Fruit fly (Drosophila melanogaster) whole organism, embryonic: ENCODE measurements around the gene Dnai2.
A peak's percentile ranks its signal among the peaks of the same experiment; 100 is the strongest.

Experiments
- C15 ChIP-seq: fragments of 200-800 bp; sonication (Bioruptor generic); IDR thresholded peaks from 3 replicates; pipeline ENCODE4 v1.3.6; 2022; ENCODE audit warnings: missing biosample characterization, missing genetic modification characterization
- CG10267 ChIP-seq: fragments of 200-800 bp; sonication (Bioruptor generic); optimal IDR thresholded peaks from 2 replicates; lab custom pipeline; 2018; ENCODE audit warnings: missing biosample characterization, mild to moderate bottlenecking, missing genetic modification characterization, moderate library complexity
- CG11504 ChIP-seq: fragments of 200-800 bp; sonication (Bioruptor generic); optimal IDR thresholded peaks from 3 replicates; lab custom pipeline; 2019; ENCODE audit warnings: missing biosample characterization, mild to moderate bottlenecking, missing genetic modification characterization, moderate library complexity
- CG12391 ChIP-seq: fragments of 200-800 bp; sonication (Bioruptor generic); optimal IDR thresholded peaks from 3 replicates; lab custom pipeline; 2018; ENCODE audit warnings: missing biosample characterization, mild to moderate bottlenecking, missing genetic modification characterization, moderate library complexity
- CG13624 ChIP-seq: fragments of 200-800 bp; sonication (Bioruptor generic); optimal IDR thresholded peaks from 2 replicates; lab custom pipeline; 2016; ENCODE audit warnings: missing biosample characterization, missing genetic modification characterization
- CG15011 ChIP-seq: fragments of 200-800 bp; sonication (Bioruptor generic); optimal IDR thresholded peaks from 3 replicates; lab custom pipeline; 2018; ENCODE audit warnings: missing biosample characterization, mild to moderate bottlenecking, missing genetic modification characterization
- CG15514 ChIP-seq: fragments of 200-800 bp; sonication (Bioruptor generic); optimal IDR thresholded peaks from 3 replicates; lab custom pipeline; 2017; ENCODE audit warnings: missing biosample characterization, missing genetic modification characterization, mild to moderate bottlenecking, moderate library complexity, missing genetic modification reagents
- CG16863 ChIP-seq: fragments of 200-800 bp; sonication (Bioruptor generic); optimal IDR thresholded peaks from 3 replicates; lab custom pipeline; 2016; ENCODE audit warnings: missing biosample characterization, missing genetic modification characterization
- CG3995 ChIP-seq: fragments of 200-800 bp; sonication (Bioruptor generic); optimal IDR thresholded peaks from 3 replicates; lab custom pipeline; 2016; ENCODE audit warnings: missing biosample characterization, missing genetic modification characterization
- CG4328 ChIP-seq: fragments of 200-800 bp; sonication (Bioruptor generic); optimal IDR thresholded peaks from 3 replicates; lab custom pipeline; 2017; ENCODE audit warnings: missing biosample characterization, missing genetic modification reagents, missing genetic modification characterization
- CG4707 ChIP-seq: fragments of 200-800 bp; sonication (Bioruptor generic); optimal IDR thresholded peaks from 2 replicates; lab custom pipeline; 2018; ENCODE audit warnings: missing biosample characterization, mild to moderate bottlenecking, missing genetic modification characterization, moderate library complexity
- CG6813 ChIP-seq: fragments of 200-800 bp; sonication (Bioruptor generic); optimal IDR thresholded peaks from 2 replicates; lab custom pipeline; 2017; ENCODE audit warnings: missing biosample characterization, missing genetic modification characterization, mild to moderate bottlenecking, moderate library complexity, missing genetic modification reagents
- CHES-1-like ChIP-seq: fragments of 200-800 bp; sonication (Bioruptor generic); optimal IDR thresholded peaks from 2 replicates; lab custom pipeline; 2016; ENCODE audit warnings: missing biosample characterization, missing genetic modification characterization
- CrebB ChIP-seq: fragments of 200-800 bp; sonication (Bioruptor generic); optimal IDR thresholded peaks from 3 replicates; lab custom pipeline; 2018; ENCODE audit warnings: missing biosample characterization, mild to moderate bottlenecking, missing genetic modification characterization
- D ChIP-seq, 2 experiments: fragments of 200-800 bp in 1 of 2; fragments of >200 bp in 1 of 2; sonication (Bioruptor generic) in 1 of 2; optimal IDR thresholded peaks; 2 replicates in 1 of 2; 3 replicates in 1 of 2; lab custom pipeline; 2017; ENCODE audit warnings: mild to moderate bottlenecking in 1 of 2, missing biosample characterization in 1 of 2, missing genetic modification characterization in 1 of 2, missing genetic modification reagents in 1 of 2
- D19B ChIP-seq: fragments of 200-800 bp; sonication (Bioruptor generic); optimal IDR thresholded peaks from 2 replicates; lab custom pipeline; 2017; ENCODE audit warnings: missing biosample characterization, mild to moderate bottlenecking, missing genetic modification characterization
- Fer1 ChIP-seq: fragments of 200-800 bp; sonication (Bioruptor generic); optimal IDR thresholded peaks from 2 replicates; lab custom pipeline; 2017; ENCODE audit warnings: missing biosample characterization, mild to moderate bottlenecking, missing genetic modification characterization
- GATAe ChIP-seq: fragments of 200-800 bp; sonication (Bioruptor generic); conservative IDR thresholded peaks from 2 replicates; pipeline ENCODE4 v1.3.6; 2022; ENCODE audit warnings: missing biosample characterization, missing genetic modification characterization
- Hr78 ChIP-seq, 2 experiments: fragments of 200-800 bp in 1 of 2; fragments of >200 bp in 1 of 2; sonication (Bioruptor generic) in 1 of 2; optimal IDR thresholded peaks; 2 replicates each; lab custom pipeline; 2017 to 2019; ENCODE audit warnings: missing biosample characterization in 2 of 2, missing genetic modification characterization in 2 of 2, mild to moderate bottlenecking in 1 of 2, moderate library complexity in 1 of 2
- MESR4 ChIP-seq: fragments of 200-800 bp; sonication (Bioruptor generic); optimal IDR thresholded peaks from 2 replicates; lab custom pipeline; 2018; ENCODE audit warnings: missing biosample characterization, mild to moderate bottlenecking, missing genetic modification characterization, moderate library complexity
- Max ChIP-seq: fragments of 200-800 bp; sonication (Bioruptor generic); optimal IDR thresholded peaks from 2 replicates; lab custom pipeline; 2016; ENCODE audit warnings: missing biosample characterization, mild to moderate bottlenecking, missing genetic modification characterization
- Meics ChIP-seq: fragments of 200-800 bp; sonication (Bioruptor generic); optimal IDR thresholded peaks from 2 replicates; lab custom pipeline; 2017; ENCODE audit warnings: missing biosample characterization, mild to moderate bottlenecking, missing genetic modification characterization
- Neu2 ChIP-seq: fragments of 200-800 bp; sonication (Bioruptor generic); optimal IDR thresholded peaks from 3 replicates; lab custom pipeline; 2016; ENCODE audit warnings: missing biosample characterization, missing genetic modification characterization, borderline replicate concordance
- Nf-YA ChIP-seq: fragments of 200-800 bp; sonication (Bioruptor generic); IDR thresholded peaks from 2 replicates; pipeline ENCODE4 v1.3.6; 2022; ENCODE audit warnings: missing biosample characterization, missing genetic modification characterization
- PHDP ChIP-seq: fragments of 200-800 bp; sonication (Bioruptor generic); optimal IDR thresholded peaks from 3 replicates; lab custom pipeline; 2018; ENCODE audit warnings: missing biosample characterization, mild to moderate bottlenecking, missing genetic modification characterization, moderate library complexity
- Scr ChIP-seq: fragments of 200-800 bp; sonication (Bioruptor generic); IDR thresholded peaks from 2 replicates; pipeline ENCODE4 v1.3.6; 2022; ENCODE audit warnings: missing biosample characterization, missing genetic modification characterization; ENCODE audit not compliant: partially characterized antibody
- abd-A ChIP-seq: fragments of 200-800 bp; sonication (Bioruptor generic); optimal IDR thresholded peaks from 3 replicates; lab custom pipeline; 2019; ENCODE audit warnings: missing biosample characterization, mild to moderate bottlenecking, missing genetic modification characterization, moderate library complexity
- ap ChIP-seq: fragments of 200-800 bp; sonication (Bioruptor generic); IDR thresholded peaks from 2 replicates; pipeline ENCODE4 v1.3.6; 2022; ENCODE audit warnings: missing biosample characterization, missing genetic modification characterization
- bigmax ChIP-seq: fragments of 200-800 bp; sonication (Bioruptor generic); optimal IDR thresholded peaks from 2 replicates; lab custom pipeline; 2018; ENCODE audit warnings: missing biosample characterization, mild to moderate bottlenecking, missing genetic modification characterization
- chif ChIP-seq, 2 experiments: fragments of 200-800 bp; sonication (Bioruptor generic); optimal IDR thresholded peaks; 3 replicates each; lab custom pipeline; 2016; ENCODE audit warnings: missing biosample characterization in 2 of 2, missing genetic modification characterization in 2 of 2
- chinmo ChIP-seq: fragments of 200-800 bp; sonication (Bioruptor generic); IDR thresholded peaks from 4 replicates; pipeline ENCODE4 v1.3.6; 2022; ENCODE audit warnings: missing biosample characterization, missing genetic modification characterization; ENCODE audit not compliant: partially characterized antibody
- croc ChIP-seq: fragments of 200-800 bp; sonication (Bioruptor generic); conservative IDR thresholded peaks from 3 replicates; pipeline ENCODE4 v1.3.6; 2022; ENCODE audit warnings: missing biosample characterization, missing genetic modification characterization
- disco-r ChIP-seq: fragments of 200-800 bp; sonication (Bioruptor generic); optimal IDR thresholded peaks from 2 replicates; lab custom pipeline; 2016; ENCODE audit warnings: missing biosample characterization, missing genetic modification characterization
- dmrt11E ChIP-seq: fragments of 200-800 bp; sonication (Bioruptor generic); optimal IDR thresholded peaks from 3 replicates; lab custom pipeline; 2018; ENCODE audit warnings: missing biosample characterization, mild to moderate bottlenecking, missing genetic modification characterization, moderate library complexity
- fd64A ChIP-seq: fragments of 200-800 bp; sonication (Bioruptor generic); optimal IDR thresholded peaks from 3 replicates; lab custom pipeline; 2018; ENCODE audit warnings: missing biosample characterization, mild to moderate bottlenecking, missing genetic modification characterization
- fd96Cb ChIP-seq: fragments of 200-800 bp; sonication (Bioruptor generic); optimal IDR thresholded peaks from 2 replicates; lab custom pipeline; 2018; ENCODE audit warnings: missing biosample characterization, mild to moderate bottlenecking, missing genetic modification characterization, moderate library complexity
- ftz-f1 ChIP-seq: fragments of 200-800 bp; sonication (Bioruptor generic); optimal IDR thresholded peaks from 2 replicates; lab custom pipeline; 2016; ENCODE audit warnings: missing biosample characterization, missing genetic modification characterization
- pho ChIP-seq: fragments of 200-800 bp; sonication (Bioruptor generic); optimal IDR thresholded peaks from 2 replicates; lab custom pipeline; 2016; ENCODE audit warnings: missing biosample characterization, missing genetic modification characterization
- ranshi ChIP-seq: fragments of 200-800 bp; sonication (Bioruptor generic); IDR thresholded peaks from 2 replicates; pipeline ENCODE4 v1.3.6; 2022; ENCODE audit warnings: missing biosample characterization, missing genetic modification characterization
- sim ChIP-seq: fragments of 200-800 bp; sonication (Bioruptor generic); IDR thresholded peaks from 2 replicates; pipeline ENCODE4 v1.3.6; 2022; ENCODE audit warnings: missing biosample characterization, missing genetic modification characterization
- slbo ChIP-seq: fragments of 200-800 bp; sonication (Bioruptor generic); IDR thresholded peaks from 2 replicates; pipeline ENCODE4 v1.3.6; 2022; ENCODE audit warnings: missing biosample characterization, missing genetic modification characterization
- sob ChIP-seq: fragments of 200-800 bp; sonication (Bioruptor generic); IDR thresholded peaks from 2 replicates; pipeline ENCODE4 v1.3.6; 2022; ENCODE audit warnings: missing biosample characterization, missing genetic modification characterization
- sqz ChIP-seq: fragments of 200-800 bp; sonication (Bioruptor generic); optimal IDR thresholded peaks from 3 replicates; lab custom pipeline; 2018; ENCODE audit warnings: missing biosample characterization, mild to moderate bottlenecking, missing genetic modification characterization
- stc ChIP-seq: fragments of 200-800 bp; sonication (Bioruptor generic); IDR thresholded peaks from 2 replicates; pipeline ENCODE4 v1.3.6; 2022; ENCODE audit warnings: missing biosample characterization, missing genetic modification characterization
- tna ChIP-seq: fragments of 200-800 bp; sonication (Bioruptor generic); IDR thresholded peaks from 2 replicates; pipeline ENCODE4 v1.3.6; 2022; ENCODE audit warnings: missing biosample characterization, missing genetic modification characterization; ENCODE audit not compliant: partially characterized antibody
- tup ChIP-seq: fragments of 200-800 bp; sonication (Bioruptor generic); optimal IDR thresholded peaks from 2 replicates; lab custom pipeline; 2016; ENCODE audit warnings: missing biosample characterization, mild to moderate bottlenecking, missing genetic modification characterization, moderate library complexity
- unpg ChIP-seq: fragments of 200-800 bp; sonication (Bioruptor generic); optimal IDR thresholded peaks from 3 replicates; lab custom pipeline; 2018; ENCODE audit warnings: missing biosample characterization, mild to moderate bottlenecking, missing genetic modification characterization, moderate library complexity
- wdn ChIP-seq: fragments of 200-800 bp; sonication (Bioruptor generic); IDR thresholded peaks from 2 replicates; pipeline ENCODE4 v1.3.6; 2022; ENCODE audit warnings: missing biosample characterization, missing genetic modification characterization
- zen2 ChIP-seq: fragments of 200-800 bp; sonication (Bioruptor generic); IDR thresholded peaks from 3 replicates; pipeline ENCODE4 v1.3.6; 2022; ENCODE audit warnings: missing biosample characterization, missing genetic modification characterization; ENCODE audit not compliant: partially characterized antibody

The Dnai2 gene

DNA sequence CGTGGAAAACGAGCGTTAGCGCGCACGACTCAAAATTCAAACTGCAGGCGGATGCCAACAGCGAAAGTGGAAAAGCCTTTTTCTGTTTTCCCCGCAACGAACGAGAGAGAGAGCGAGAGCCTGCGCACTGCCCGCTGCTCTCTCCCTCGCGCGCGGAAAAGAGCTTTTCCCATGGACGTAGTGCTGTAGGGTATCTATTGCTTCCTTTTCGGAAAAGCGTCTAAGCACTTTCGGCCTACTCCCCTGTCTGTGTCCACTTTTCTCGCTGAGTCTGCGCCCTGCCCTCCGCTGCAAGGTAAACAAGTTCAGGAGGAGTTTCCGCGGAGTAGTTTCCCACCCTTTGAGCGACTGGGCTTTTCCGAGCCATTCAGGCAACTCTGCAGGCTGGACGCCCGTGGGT lies 18.8 kb downstream of the Dnai2 start, which contains the start of gene CG32085 (continued):
- TF ChIP-seq CG3995 (GFP tag; lab: Kevin White, UChicago): no peak
- TF ChIP-seq CG15514 (GFP tag; lab: Kevin White, UChicago): peak; percentile 81
- TF ChIP-seq zen2 (GFP tag; lab: Robert Waterston, UW): no peak
- peak; percentile 45 for TF ChIP-seq CG11504 (tag; lab: Kevin White, UChicago)
- TF ChIP-seq pho: peak; percentile 62
- TF ChIP-seq ap: no peak
- no peak for TF ChIP-seq D19B (GFP tag; lab: Kevin White, UChicago)
- peak; percentile 22; the same call in 1 of the 3 replicates for TF ChIP-seq croc (GFP tag; lab: Robert Waterston, UW)
- peak; percentile 50 for TF ChIP-seq CHES-1-like (GFP tag; lab: Kevin White, UChicago)
- no peak for TF ChIP-seq tna (GFP tag; lab: Robert Waterston, UW)
- no peak for TF ChIP-seq CG10267 (tag; lab: Kevin White, UChicago)
- TF ChIP-seq sim (GFP tag; lab: Robert Waterston, UW): no peak
- peak; percentile 72 for TF ChIP-seq ranshi (GFP tag; lab: Robert Waterston, UW)
- TF ChIP-seq PHDP (tag; lab: Kevin White, UChicago): peak; percentile 28
- TF ChIP-seq ftz-f1 (GFP tag; lab: Kevin White, UChicago): peak; percentile 44
- TF ChIP-seq sqz (GFP tag; lab: Kevin White, UChicago): no peak
- TF ChIP-seq fd96Cb (tag; lab: Kevin White, UChicago): peak; percentile 11
- peak; percentile 86 for TF ChIP-seq Fer1 (GFP tag; lab: Kevin White, UChicago)
- no peak for TF ChIP-seq CG15011 (GFP tag; lab: Kevin White, UChicago)
- peak; percentile 35 for TF ChIP-seq unpg (GFP tag; lab: Kevin White, UChicago)
- no peak for TF ChIP-seq dmrt11E (tag; lab: Kevin White, UChicago)
- peak; percentile 52 for TF ChIP-seq CG16863 (GFP tag; lab: Kevin White, UChicago)
- TF ChIP-seq stc: peak; percentile 53; the same call in 1 of the 2 replicates
- TF ChIP-seq Neu2 (GFP tag; lab: Kevin White, UChicago): no peak
- peak; percentile 76 for TF ChIP-seq Meics
- peak; percentile 54; the same call in 1 of the 2 replicates for TF ChIP-seq wdn
- peak; percentile 27 for TF ChIP-seq tup (GFP tag; lab: Kevin White, UChicago)
- TF ChIP-seq chif (GFP tag; optimal IDR thresholded peaks at IDR 0.05; lab: Kevin White, UChicago): peak in 1 of 2 experiments; percentile 17
- no peak for TF ChIP-seq disco-r (GFP tag; lab: Kevin White, UChicago)
- peak; percentile 10 for TF ChIP-seq CG12391 (tag; lab: Kevin White, UChicago)
- TF ChIP-seq abd-A (tag; lab: Kevin White, UChicago): no peak
- TF ChIP-seq fd64A (GFP tag; lab: Kevin White, UChicago): no peak
- TF ChIP-seq C15 (GFP tag; lab: Robert Waterston, UW): 0 out of 3 replicates have a peak, but pooled peaks have one; percentile 37
- no peak for TF ChIP-seq MESR4 (GFP tag; lab: Kevin White, UChicago)
- no peak for TF ChIP-seq GATAe (GFP tag; lab: Robert Waterston, UW)
- TF ChIP-seq, all 482 proteins: peak for 257

DNA sequence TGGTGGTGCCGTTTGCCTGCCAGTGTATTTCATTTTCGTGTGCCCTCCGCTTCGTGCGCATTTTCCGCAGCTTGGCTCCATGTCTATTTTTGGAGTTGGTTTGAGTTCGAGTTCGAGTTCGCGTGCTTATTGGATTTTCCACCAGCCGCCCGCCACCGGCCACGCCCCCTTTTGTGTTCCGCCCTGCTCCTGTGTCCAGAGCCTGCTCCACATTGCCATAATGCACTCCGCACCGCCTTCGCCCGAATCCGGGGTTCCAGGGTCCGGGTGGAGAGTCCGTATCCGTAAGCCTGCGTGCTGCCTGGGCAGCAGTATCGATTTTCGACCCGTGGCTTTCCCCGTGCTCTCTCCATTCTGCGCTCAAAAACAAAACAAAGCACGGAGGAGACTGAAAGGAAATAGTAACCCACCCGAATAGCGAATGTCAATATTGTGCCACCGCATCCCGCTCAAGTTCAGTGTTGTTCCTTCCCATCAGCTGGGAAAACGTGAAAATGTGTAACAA lies 20.7 kb downstream of the Dnai2 start:
- TF ChIP-seq CG6813 (GFP tag; lab: Kevin White, UChicago) (no peak), chinmo (0 out of 4 replicates have a peak, but pooled peaks have one; percentile 48), bigmax (no peak), CG4328 (GFP tag; lab: Kevin White, UChicago) (no peak), sob (0 out of 2 replicates have a peak, but pooled peaks have one; percentile 36), Max (GFP tag; lab: Kevin White, UChicago) (no peak), D (optimal IDR thresholded peaks at IDR 0.05; lab: Kevin White, UChicago) (no peak), D (GFP tag; optimal IDR thresholded peaks at IDR 0.05; lab: Kevin White, UChicago) (no peak), CG13624 (GFP tag; lab: Kevin White, UChicago) (no peak), CrebB (tag; lab: Kevin White, UChicago) (no peak), Nf-YA (GFP tag; lab: Robert Waterston, UW) (no peak), CG4707 (GFP tag; lab: Kevin White, UChicago) (no peak), Scr (peak; percentile 14; the same call in 1 of the 2 replicates), Hr78 (GFP tag; optimal IDR thresholded peaks at IDR 0.05; lab: Kevin White, UChicago) (no peak), slbo (0 out of 2 replicates have a peak, but pooled peaks have one; percentile 3)
